Fruit fly (Drosophila melanogaster) whole organism, embryonic: ENCODE data around the gene Esyt2.
A peak's percentile ranks its signal among the peaks of the same experiment; 100 is the strongest.

Source experiments
- ATbp ChIP-seq: fragments of 200-800 bp; sonication (Bioruptor generic); optimal IDR thresholded peaks from 2 replicates; lab custom pipeline; 2017; ENCODE audit warnings: missing biosample characterization, mild to moderate bottlenecking, missing genetic modification characterization, missing genetic modification reagents
- Asciz ChIP-seq: fragments of 200-800 bp; sonication (Bioruptor generic); optimal IDR thresholded peaks from 2 replicates; lab custom pipeline; 2017; ENCODE audit warnings: missing biosample characterization, mild to moderate bottlenecking, missing genetic modification characterization, missing genetic modification reagents
- Atf6 ChIP-seq: fragments of 200-800 bp; sonication (Bioruptor generic); IDR thresholded peaks from 2 replicates; pipeline ENCODE4 v1.3.6; 2022; ENCODE audit warnings: missing biosample characterization, missing genetic modification characterization
- CG10431 ChIP-seq: fragments of 200-800 bp; sonication (Bioruptor generic); optimal IDR thresholded peaks from 3 replicates; lab custom pipeline; 2018; ENCODE audit warnings: missing biosample characterization, mild to moderate bottlenecking, missing genetic modification characterization
- CG10543 ChIP-seq: fragments of 200-800 bp; sonication (Bioruptor generic); optimal IDR thresholded peaks from 3 replicates; lab custom pipeline; 2017; ENCODE audit warnings: missing biosample characterization, mild to moderate bottlenecking, missing genetic modification characterization, moderate library complexity
- CG11247 ChIP-seq: fragments of 200-800 bp; sonication (Bioruptor generic); IDR thresholded peaks from 2 replicates; pipeline ENCODE4 v1.3.6; 2022; ENCODE audit warnings: missing biosample characterization, missing genetic modification characterization
- CG11696 ChIP-seq: fragments of 200-800 bp; sonication (Bioruptor generic); IDR thresholded peaks from 2 replicates; pipeline ENCODE4 v1.3.6; 2022; ENCODE audit warnings: missing biosample characterization, missing genetic modification characterization
- CG12659 ChIP-seq: fragments of 200-800 bp; sonication (Bioruptor generic); optimal IDR thresholded peaks from 3 replicates; lab custom pipeline; 2017; ENCODE audit warnings: mild to moderate bottlenecking, missing biosample characterization, missing genetic modification reagents, missing genetic modification characterization
- CG13624 ChIP-seq: fragments of 200-800 bp; sonication (Bioruptor generic); optimal IDR thresholded peaks from 2 replicates; lab custom pipeline; 2016; ENCODE audit warnings: missing biosample characterization, missing genetic modification characterization
- CG13775 ChIP-seq: fragments of 200-800 bp; sonication (Bioruptor generic); optimal IDR thresholded peaks from 3 replicates; lab custom pipeline; 2017; ENCODE audit warnings: missing biosample characterization, mild to moderate bottlenecking, missing genetic modification characterization
- CG14860 ChIP-seq: fragments of 200-800 bp; sonication (Bioruptor generic); IDR thresholded peaks from 3 replicates; pipeline ENCODE4 v1.3.6; 2022; ENCODE audit warnings: missing biosample characterization, missing genetic modification characterization; ENCODE audit not compliant: partially characterized antibody
- CG15011 ChIP-seq: fragments of 200-800 bp; sonication (Bioruptor generic); optimal IDR thresholded peaks from 3 replicates; lab custom pipeline; 2018; ENCODE audit warnings: missing biosample characterization, mild to moderate bottlenecking, missing genetic modification characterization
- CG15269 ChIP-seq: fragments of 200-800 bp; sonication (Bioruptor generic); optimal IDR thresholded peaks from 2 replicates; lab custom pipeline; 2018; ENCODE audit warnings: missing biosample characterization, mild to moderate bottlenecking, missing genetic modification characterization, moderate library complexity
- CG17359 ChIP-seq: fragments of 200-800 bp; sonication (Bioruptor generic); optimal IDR thresholded peaks from 3 replicates; lab custom pipeline; 2018; ENCODE audit warnings: missing biosample characterization, mild to moderate bottlenecking, missing genetic modification characterization, moderate library complexity
- CG17912 ChIP-seq: fragments of 200-800 bp; sonication (Bioruptor generic); optimal IDR thresholded peaks from 2 replicates; lab custom pipeline; 2018; ENCODE audit warnings: missing biosample characterization, mild to moderate bottlenecking, missing genetic modification characterization
- CG2678 ChIP-seq: fragments of 200-800 bp; sonication (Bioruptor generic); optimal IDR thresholded peaks from 3 replicates; lab custom pipeline; 2019; ENCODE audit warnings: missing biosample characterization, mild to moderate bottlenecking, missing genetic modification characterization, moderate library complexity
- CG2712 ChIP-seq: fragments of 200-800 bp; optimal IDR thresholded peaks from 3 replicates; lab custom pipeline; 2019; ENCODE audit warnings: missing biosample characterization, mild to moderate bottlenecking, missing genetic modification characterization, moderate library complexity
- CG3065 ChIP-seq: fragments of 200-800 bp; sonication (Bioruptor generic); optimal IDR thresholded peaks from 2 replicates; lab custom pipeline; 2016; ENCODE audit warnings: missing biosample characterization, missing genetic modification characterization
- CG31224 ChIP-seq: fragments of 200-800 bp; sonication (Bioruptor generic); IDR thresholded peaks from 2 replicates; pipeline ENCODE4 v1.3.6; 2022; ENCODE audit warnings: missing biosample characterization, missing genetic modification characterization
- CG34224 ChIP-seq: fragments of 200-800 bp; sonication (Bioruptor generic); IDR thresholded peaks from 3 replicates; pipeline ENCODE4 v1.3.6; 2022; ENCODE audit warnings: missing biosample characterization, missing genetic modification characterization; ENCODE audit not compliant: partially characterized antibody
- CG6689 ChIP-seq: fragments of 200-800 bp; sonication (Bioruptor generic); IDR thresholded peaks from 2 replicates; pipeline ENCODE4 v1.3.6; 2022; ENCODE audit warnings: missing biosample characterization, missing genetic modification characterization
- CG7556 ChIP-seq: fragments of 200-800 bp; sonication (Bioruptor generic); optimal IDR thresholded peaks from 2 replicates; lab custom pipeline; 2017; ENCODE audit warnings: missing biosample characterization, mild to moderate bottlenecking, missing genetic modification characterization
- Chrac-16 ChIP-seq: fragments of 200-800 bp; sonication (Bioruptor generic); optimal IDR thresholded peaks from 3 replicates; lab custom pipeline; 2016; ENCODE audit warnings: missing biosample characterization, missing genetic modification characterization
- D19B ChIP-seq: fragments of 200-800 bp; sonication (Bioruptor generic); optimal IDR thresholded peaks from 2 replicates; lab custom pipeline; 2017; ENCODE audit warnings: missing biosample characterization, mild to moderate bottlenecking, missing genetic modification characterization
- Dll ChIP-seq: fragments of 200-800 bp; sonication (Bioruptor generic); IDR thresholded peaks from 4 replicates; pipeline ENCODE4 v1.3.6; 2022; ENCODE audit warnings: missing biosample characterization, missing genetic modification characterization; ENCODE audit not compliant: partially characterized antibody
- H15 ChIP-seq: fragments of 200-800 bp; sonication (Bioruptor generic); IDR thresholded peaks from 3 replicates; pipeline ENCODE4 v1.3.6; 2022; ENCODE audit warnings: missing biosample characterization, missing genetic modification characterization
- Hand ChIP-seq: fragments of 200-800 bp; sonication (Bioruptor generic); optimal IDR thresholded peaks from 2 replicates; lab custom pipeline; 2017; ENCODE audit warnings: mild to moderate bottlenecking, missing biosample characterization, missing genetic modification reagents, missing genetic modification characterization
- Hmx ChIP-seq: fragments of 200-800 bp; sonication (Bioruptor generic); optimal IDR thresholded peaks from 2 replicates; lab custom pipeline; 2016; ENCODE audit warnings: missing biosample characterization, missing genetic modification characterization
- Hr78 ChIP-seq, 2 experiments: fragments of 200-800 bp in 1 of 2; fragments of >200 bp in 1 of 2; sonication (Bioruptor generic) in 1 of 2; optimal IDR thresholded peaks; 2 replicates each; lab custom pipeline; 2017 to 2019; ENCODE audit warnings: missing biosample characterization in 2 of 2, missing genetic modification characterization in 2 of 2, mild to moderate bottlenecking in 1 of 2, moderate library complexity in 1 of 2
- Nf-YB ChIP-seq: fragments of 200-800 bp; sonication (Bioruptor generic); optimal IDR thresholded peaks from 3 replicates; lab custom pipeline; 2019; ENCODE audit warnings: missing biosample characterization, mild to moderate bottlenecking, missing genetic modification characterization, moderate library complexity
- PHDP ChIP-seq: fragments of 200-800 bp; sonication (Bioruptor generic); optimal IDR thresholded peaks from 3 replicates; lab custom pipeline; 2018; ENCODE audit warnings: missing biosample characterization, mild to moderate bottlenecking, missing genetic modification characterization, moderate library complexity
- Xbp1 ChIP-seq: fragments of 200-800 bp; sonication (Bioruptor generic); optimal IDR thresholded peaks from 3 replicates; lab custom pipeline; 2016; ENCODE audit warnings: missing biosample characterization, mild to moderate bottlenecking, missing genetic modification characterization
- croc ChIP-seq: fragments of 200-800 bp; sonication (Bioruptor generic); conservative IDR thresholded peaks from 3 replicates; pipeline ENCODE4 v1.3.6; 2022; ENCODE audit warnings: missing biosample characterization, missing genetic modification characterization
- dati ChIP-seq: fragments of 200-800 bp; sonication (Bioruptor generic); IDR thresholded peaks from 2 replicates; pipeline ENCODE4 v1.3.6; 2022; ENCODE audit warnings: missing biosample characterization, missing genetic modification characterization
- fd3F ChIP-seq: fragments of 200-800 bp; sonication (Bioruptor generic); optimal IDR thresholded peaks from 2 replicates; lab custom pipeline; 2018; ENCODE audit warnings: missing biosample characterization, mild to moderate bottlenecking, missing genetic modification characterization, moderate library complexity
- fu2 ChIP-seq: fragments of 200-800 bp; sonication (Bioruptor generic); optimal IDR thresholded peaks from 2 replicates; lab custom pipeline; 2016; ENCODE audit warnings: missing biosample characterization, missing genetic modification characterization
- gsb ChIP-seq: fragments of 200-800 bp; sonication (Bioruptor generic); IDR thresholded peaks from 2 replicates; pipeline ENCODE4 v1.3.6; 2022; ENCODE audit warnings: missing biosample characterization, missing genetic modification characterization
- lmd ChIP-seq: fragments of 200-800 bp; sonication (Bioruptor generic); IDR thresholded peaks from 2 replicates; pipeline ENCODE4 v1.3.6; 2022; ENCODE audit warnings: missing biosample characterization, missing genetic modification characterization
- mirr ChIP-seq: fragments of 200-800 bp; sonication (Bioruptor generic); optimal IDR thresholded peaks from 3 replicates; lab custom pipeline; 2018; ENCODE audit warnings: missing biosample characterization, mild to moderate bottlenecking, missing genetic modification characterization
- p53 ChIP-seq: fragments of 200-800 bp; sonication (Bioruptor generic); optimal IDR thresholded peaks from 2 replicates; lab custom pipeline; 2016; ENCODE audit warnings: missing biosample characterization, missing genetic modification characterization
- pros ChIP-seq: fragments of 200-800 bp; sonication (Bioruptor generic); optimal IDR thresholded peaks from 3 replicates; lab custom pipeline; 2019; ENCODE audit warnings: missing biosample characterization, mild to moderate bottlenecking, missing genetic modification characterization, moderate library complexity
- ro ChIP-seq: fragments of 200-800 bp; sonication (Bioruptor generic); IDR thresholded peaks from 2 replicates; pipeline ENCODE4 v1.3.6; 2022; ENCODE audit warnings: missing biosample characterization, missing genetic modification characterization
- seq ChIP-seq: fragments of 200-800 bp; sonication (Bioruptor generic); IDR thresholded peaks from 2 replicates; pipeline ENCODE4 v1.3.6; 2022; ENCODE audit warnings: missing biosample characterization, missing genetic modification characterization
- sug ChIP-seq: fragments of 200-800 bp; optimal IDR thresholded peaks from 2 replicates; lab custom pipeline; 2019; ENCODE audit warnings: missing biosample characterization, mild to moderate bottlenecking, missing genetic modification characterization, moderate library complexity
- tll ChIP-seq, 2 experiments: fragments of 200-800 bp in 1 of 2; fragments of >200 bp in 1 of 2; sonication (Bioruptor generic) in 1 of 2; optimal IDR thresholded peaks; 2 replicates each; lab custom pipeline; 2017 to 2019; ENCODE audit warnings: missing biosample characterization in 2 of 2, missing genetic modification characterization in 2 of 2, mild to moderate bottlenecking in 1 of 2, moderate library complexity in 1 of 2
- tna ChIP-seq: fragments of 200-800 bp; sonication (Bioruptor generic); IDR thresholded peaks from 2 replicates; pipeline ENCODE4 v1.3.6; 2022; ENCODE audit warnings: missing biosample characterization, missing genetic modification characterization; ENCODE audit not compliant: partially characterized antibody
- twi ChIP-seq: fragments of 200-800 bp; optimal IDR thresholded peaks from 2 replicates; lab custom pipeline; 2019; ENCODE audit warnings: missing biosample characterization, mild to moderate bottlenecking, missing genetic modification characterization, moderate library complexity
- unc-4 ChIP-seq: fragments of 200-800 bp; sonication (Bioruptor generic); IDR thresholded peaks from 2 replicates; pipeline ENCODE4 v1.3.6; 2022; ENCODE audit warnings: missing biosample characterization, missing genetic modification characterization; ENCODE audit not compliant: partially characterized antibody
- usp ChIP-seq: fragments of >200 bp; optimal IDR thresholded peaks from 2 replicates; lab custom pipeline; 2017; ENCODE audit warnings: missing biosample characterization, missing genetic modification characterization
- wor ChIP-seq: fragments of 200-800 bp; sonication (Bioruptor generic); IDR thresholded peaks from 2 replicates; pipeline ENCODE4 v1.3.6; 2022; ENCODE audit warnings: missing biosample characterization, missing genetic modification characterization

Esyt2 gene

dm6 chr3R:24574123-24574522 lies 29.6 kb downstream of the Esyt2 start (continued):
- TF ChIP-seq Hand (GFP tag; lab: Kevin White, UChicago) (peak; percentile 90), CG13775 (GFP tag; lab: Kevin White, UChicago) (peak; percentile 24), D19B (GFP tag; lab: Kevin White, UChicago) (peak; percentile 41), Xbp1 (GFP tag; lab: Kevin White, UChicago) (peak; percentile 3), p53 (GFP tag; lab: Kevin White, UChicago) (no peak), fu2 (peak; percentile 24), CG7556 (GFP tag; lab: Kevin White, UChicago) (peak; percentile 89), CG3065 (no peak), CG14860 (GFP tag; lab: Robert Waterston, UW) (no peak), Hr78 (GFP tag; optimal IDR thresholded peaks at IDR 0.05; lab: Kevin White, UChicago) (no peak), CG2712 (tag; lab: Kevin White, UChicago) (peak; percentile 63), seq (GFP tag; lab: Robert Waterston, UW) (0 out of 2 replicates have a peak, but pooled peaks have one; percentile 28), CG15011 (GFP tag; lab: Kevin White, UChicago) (peak; percentile 51), gsb (GFP tag; lab: Robert Waterston, UW) (no peak), CG31224 (GFP tag; lab: Robert Waterston, UW) (no peak), CG10543 (GFP tag; lab: Kevin White, UChicago) (peak; percentile 64), PHDP (tag; lab: Kevin White, UChicago) (peak; percentile 69), CG17359 (tag; lab: Kevin White, UChicago) (peak; percentile 53), Hmx (GFP tag; lab: Kevin White, UChicago) (no peak), Asciz (peak; percentile 2), usp (GFP tag; lab: Kevin White, UChicago) (no peak), CG11696 (GFP tag; lab: Robert Waterston, UW) (peak; percentile 76), Chrac-16 (GFP tag; lab: Kevin White, UChicago) (peak; percentile 4), dati (no peak), Dll (GFP tag; lab: Robert Waterston, UW) (no peak), mirr (GFP tag; lab: Kevin White, UChicago) (no peak), sug (tag; lab: Kevin White, UChicago) (peak; percentile 63), ATbp (GFP tag; lab: Kevin White, UChicago) (no peak), CG11247 (GFP tag; lab: Robert Waterston, UW) (no peak), fd3F (peak; percentile 30), tna (GFP tag; lab: Robert Waterston, UW) (no peak), tll (GFP tag; optimal IDR thresholded peaks at IDR 0.05; lab: Kevin White, UChicago) (no peak), Atf6 (GFP tag; lab: Robert Waterston, UW) (peak; percentile 69), lmd (GFP tag; lab: Robert Waterston, UW) (peak; percentile 25; the same call in 1 of the 2 replicates), H15 (GFP tag; lab: Robert Waterston, UW) (no peak), CG15269 (peak; percentile 73), CG17912 (GFP tag; lab: Kevin White, UChicago) (no peak), pros (GFP tag; lab: Kevin White, UChicago) (no peak), CG10431 (no peak), CG34224 (GFP tag; lab: Robert Waterston, UW) (no peak), CG13624 (GFP tag; lab: Kevin White, UChicago) (peak; percentile 53), croc (GFP tag; lab: Robert Waterston, UW) (no peak), Nf-YB (GFP tag; lab: Kevin White, UChicago) (peak; percentile 34), CG12659 (peak; percentile 68), CG2678 (tag; lab: Kevin White, UChicago) (peak; percentile 89), twi (no peak), unc-4 (GFP tag; lab: Robert Waterston, UW) (no peak), ro (GFP tag; lab: Robert Waterston, UW) (no peak), CG6689 (GFP tag; lab: Robert Waterston, UW) (no peak; the same call in 1 of the 2 replicates), wor (no peak)
